Worm (Caenorhabditis elegans): ENCODE measurements around the gene cpg-24.

- TF ChIP-seq pes-1 (GFP tag; IDR thresholded peaks at IDR 0.05) = no peak
- no peak for TF ChIP-seq ama-1 (optimal IDR thresholded peaks at IDR 0.05)
- no peak for TF ChIP-seq aly-1 (tag; optimal IDR thresholded peaks at IDR 0.05)
- no peak for TF ChIP-seq F13C5.2 (tag; optimal IDR thresholded peaks at IDR 0.05)
- no peak for TF ChIP-seq ceh-13 (GFP tag; optimal IDR thresholded peaks at IDR 0.05)
- no peak for TF ChIP-seq tra-4 (tag; optimal IDR thresholded peaks at IDR 0.05)
- no peak for TF ChIP-seq tbx-37 (GFP tag; conservative IDR thresholded peaks at IDR 0.05)
- no peak for TF ChIP-seq sea-1 (GFP tag; conservative IDR thresholded peaks at IDR 0.05)
- no peak for TF ChIP-seq B0310.2 (tag; optimal IDR thresholded peaks at IDR 0.05)
- no peak for TF ChIP-seq ets-7 (tag; optimal IDR thresholded peaks at IDR 0.05)
Observed at ce11 chrIV:1628730-1629129, 3.0 kb upstream of the cpg-24 start.
